Worm (Caenorhabditis elegans): ENCODE measurements around the gene gpdh-2.

ce11 chrIII:9905307-9905706, 46.3 kb upstream of the gpdh-2 start:
- TF ChIP-seq pha-4 (tag; optimal IDR thresholded peaks at IDR 0.05) (no peak), nhr-12 (tag; optimal IDR thresholded peaks at IDR 0.05) (no peak), nhr-11 (tag; optimal IDR thresholded peaks at IDR 0.05) (no peak), nhr-77 (tag; optimal IDR thresholded peaks at IDR 0.05) (no peak), nhr-67 (tag; optimal IDR thresholded peaks at IDR 0.05) (no peak), R02D3.7 (tag; optimal IDR thresholded peaks at IDR 0.05) (no peak), ztf-11 (tag; optimal IDR thresholded peaks at IDR 0.05) (no peak), tbx-2 (tag; optimal IDR thresholded peaks at IDR 0.05) (no peak), fos-1 (tag; optimal IDR thresholded peaks at IDR 0.05) (no peak)

Data from whole organism, L3 larva.